Worm (Caenorhabditis elegans) whole organism, L4 larva: ENCODE data around the gene grl-11.

Experiments used
- R02D3.7 ChIP-seq: fragments of 150-350 bp; sonication (generic microtip); optimal IDR thresholded peaks from 3 replicates; lab custom pipeline; 2014; ENCODE audit warnings: missing biosample characterization, missing genetic modification characterization
- fkh-10 ChIP-seq: fragments of 150-350 bp; optimal IDR thresholded peaks from 2 replicates; lab custom pipeline; 2014; ENCODE audit warnings: missing biosample characterization, missing genetic modification reagents, missing genetic modification characterization
- pha-4 ChIP-seq, 2 experiments: fragments of 150-350 bp in 1 of 2; fragments of 200-800 bp in 1 of 2; sonication (Bioruptor generic) in 1 of 2; IDR thresholded peaks in 1 of 2; optimal IDR thresholded peaks in 1 of 2; 2 replicates each; pipeline versions ENCODE4 v1.3.6 to Lab custom; 2014 to 2022; ENCODE audit warnings: missing genetic modification characterization in 2 of 2, missing genetic modification reagents in 2 of 2, missing biosample characterization in 1 of 2, missing compliant biosample characterization in 1 of 2

DNA sequence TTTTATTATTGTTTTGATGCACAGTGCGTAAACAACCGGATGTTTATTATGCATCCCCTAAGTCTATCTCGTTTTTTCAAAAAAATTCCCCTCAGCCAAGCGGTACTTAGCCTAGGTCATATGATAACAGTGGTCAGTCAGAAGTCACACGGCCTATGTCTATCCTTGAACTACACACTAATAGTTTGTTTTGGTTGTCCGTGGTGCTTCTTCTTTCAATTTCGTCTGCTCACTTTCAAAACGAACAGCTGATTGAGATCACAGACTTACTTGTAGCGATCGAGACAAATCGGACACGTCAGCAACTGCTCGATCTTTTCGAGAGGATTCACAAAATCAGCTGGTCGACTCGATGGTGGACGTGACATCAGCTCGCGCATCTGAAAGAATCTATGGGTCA is 34.8 kb upstream of the grl-11 start:
- TF ChIP-seq pha-4 (GFP tag; IDR thresholded peaks at IDR 0.05; lab: Robert Waterston, UW) (no peak), pha-4 (tag; optimal IDR thresholded peaks at IDR 0.05; lab: Kevin White, UChicago) (no peak), fkh-10 (GFP tag; lab: Kevin White, UChicago) (no peak), R02D3.7 (no peak)
